Fruit fly (Drosophila melanogaster): ENCODE measurements around the gene Qsox4.

The Qsox4 gene

dm6 chr3R:23694579-23695033, 8.0 kb upstream of the Qsox4 start, which contains the start of gene CG10254 (continued):
- no peak for TF ChIP-seq D19B (GFP tag; optimal IDR thresholded peaks at IDR 0.05)
- no peak for TF ChIP-seq CG8765 (GFP tag; IDR thresholded peaks at IDR 0.05)
- no peak for TF ChIP-seq CG12104 (GFP tag; optimal IDR thresholded peaks at IDR 0.05)
- TF ChIP-seq CG30403 (GFP tag; optimal IDR thresholded peaks at IDR 0.05), result no peak
- TF ChIP-seq dati (GFP tag; IDR thresholded peaks at IDR 0.05), result no peak
- TF ChIP-seq crol (GFP tag; IDR thresholded peaks at IDR 0.05), result no peak
- TF ChIP-seq dan (GFP tag; IDR thresholded peaks at IDR 0.05), result no peak
- no peak for TF ChIP-seq chm (GFP tag; IDR thresholded peaks at IDR 0.05)
- peak; percentile 95 for TF ChIP-seq grn (GFP tag; optimal IDR thresholded peaks at IDR 0.05)
- peak; percentile 83 for TF ChIP-seq Dp (GFP tag; optimal IDR thresholded peaks at IDR 0.05)
- no peak for TF ChIP-seq slp2 (GFP tag; optimal IDR thresholded peaks at IDR 0.05)
- TF ChIP-seq trh (GFP tag; optimal IDR thresholded peaks at IDR 0.05), result no peak
- no peak for TF ChIP-seq CG14667 (GFP tag; IDR thresholded peaks at IDR 0.05)
- TF ChIP-seq danr (GFP tag; IDR thresholded peaks at IDR 0.05), result no peak
- no peak for TF ChIP-seq NK7.1 (GFP tag; optimal IDR thresholded peaks at IDR 0.05)
- no peak for TF ChIP-seq da (GFP tag; optimal IDR thresholded peaks at IDR 0.05)
- no peak for TF ChIP-seq Stat92E (GFP tag; optimal IDR thresholded peaks at IDR 0.05)
- no peak for TF ChIP-seq CG6175 (GFP tag; IDR thresholded peaks at IDR 0.05)
- TF ChIP-seq ttk (GFP tag; IDR thresholded peaks at IDR 0.05), result no peak
- TF ChIP-seq CG1602 (GFP tag; optimal IDR thresholded peaks at IDR 0.05), result no peak
- no peak for TF ChIP-seq ac (GFP tag; optimal IDR thresholded peaks at IDR 0.05)
- no peak for TF ChIP-seq nmo (GFP tag; optimal IDR thresholded peaks at IDR 0.05)
- TF ChIP-seq CG6689 (GFP tag; IDR thresholded peaks at IDR 0.05), result no peak
- TF ChIP-seq CHES-1-like (GFP tag; optimal IDR thresholded peaks at IDR 0.05), result no peak
- TF ChIP-seq Fer3 (tag; optimal IDR thresholded peaks at IDR 0.05), result no peak
- no peak for TF ChIP-seq Eip74EF (GFP tag; optimal IDR thresholded peaks at IDR 0.05)
- TF ChIP-seq CG10654 (GFP tag; optimal IDR thresholded peaks at IDR 0.05), result no peak
- TF ChIP-seq CG15011 (GFP tag; optimal IDR thresholded peaks at IDR 0.05), result no peak
- TF ChIP-seq CG3163 (GFP tag; optimal IDR thresholded peaks at IDR 0.05), result no peak
- TF ChIP-seq CG10267 (tag; optimal IDR thresholded peaks at IDR 0.05), result no peak
- no peak for TF ChIP-seq CG14441 (GFP tag; IDR thresholded peaks at IDR 0.05)
- no peak for TF ChIP-seq CG11398 (GFP tag; optimal IDR thresholded peaks at IDR 0.05)
- no peak for TF ChIP-seq CG11456 (GFP tag; IDR thresholded peaks at IDR 0.05)
- no peak for TF ChIP-seq CG7745 (tag; optimal IDR thresholded peaks at IDR 0.05)
- TF ChIP-seq CoRest (tag; optimal IDR thresholded peaks at IDR 0.05), result no peak
- TF ChIP-seq CG18599 (GFP tag; optimal IDR thresholded peaks at IDR 0.05), result no peak
- no peak for TF ChIP-seq Deaf1 (tag; optimal IDR thresholded peaks at IDR 0.05)
- no peak for TF ChIP-seq pan (optimal IDR thresholded peaks at IDR 0.05)
- no peak for TF ChIP-seq pan (GFP tag; optimal IDR thresholded peaks at IDR 0.05 in 1 of 2, IDR thresholded peaks at IDR 0.05 in 1 of 2)
- no peak for TF ChIP-seq cwo (GFP tag; optimal IDR thresholded peaks at IDR 0.05)
- no peak for TF ChIP-seq CG6683 (GFP tag; optimal IDR thresholded peaks at IDR 0.05)
- TF ChIP-seq CG42726 (GFP tag; IDR thresholded peaks at IDR 0.05; ENCODE audit: partially characterized antibody), result no peak
- TF ChIP-seq slou (GFP tag; optimal IDR thresholded peaks at IDR 0.05), result no peak
- no peak for TF ChIP-seq gro (GFP tag; optimal IDR thresholded peaks at IDR 0.05)
- peak; percentile 64 for TF ChIP-seq pita (GFP tag; optimal IDR thresholded peaks at IDR 0.05)
- no peak for TF ChIP-seq croc (GFP tag; conservative IDR thresholded peaks at IDR 0.05)
- no peak for TF ChIP-seq CG10431 (GFP tag; optimal IDR thresholded peaks at IDR 0.05)
- no peak for TF ChIP-seq Trl (optimal IDR thresholded peaks at IDR 0.05)
- no peak for TF ChIP-seq Trl (GFP tag; optimal IDR thresholded peaks at IDR 0.05)
- no peak for TF ChIP-seq corto (GFP tag; optimal IDR thresholded peaks at IDR 0.05)
- no peak for TF ChIP-seq PHDP (tag; optimal IDR thresholded peaks at IDR 0.05)
- no peak for TF ChIP-seq cas (GFP tag; IDR thresholded peaks at IDR 0.05)

Measured in whole organism, embryonic.